Worm (Caenorhabditis elegans) whole organism, early embryonic: Measurements from ENCODE around the gene F42A9.17.

Source experiments
- B0310.2 ChIP-seq: sonication (generic microtip); optimal IDR thresholded peaks from 2 replicates; lab custom pipeline; 2016; ENCODE audit warnings: mild to moderate bottlenecking, missing genetic modification characterization, missing compliant biosample characterization
- F13C5.2 ChIP-seq: sonication (generic microtip); optimal IDR thresholded peaks from 2 replicates; lab custom pipeline; 2017; ENCODE audit warnings: mild to moderate bottlenecking, missing genetic modification characterization, inconsistent platforms, missing compliant biosample characterization
- aly-1 ChIP-seq: sonication (generic microtip); optimal IDR thresholded peaks from 2 replicates; lab custom pipeline; 2016; ENCODE audit warnings: missing genetic modification characterization, missing compliant biosample characterization
- ama-1 ChIP-seq: fragments of 150-350 bp; optimal IDR thresholded peaks from 2 replicates; lab custom pipeline; 2014
- ceh-13 ChIP-seq: fragments of 200-800 bp; sonication (Bioruptor generic); optimal IDR thresholded peaks from 2 replicates; lab custom pipeline; 2018; ENCODE audit warnings: mild to moderate bottlenecking, missing genetic modification characterization, missing compliant biosample characterization
- ceh-36 ChIP-seq: sonication (generic microtip); optimal IDR thresholded peaks from 2 replicates; lab custom pipeline; 2016; ENCODE audit warnings: missing genetic modification characterization, inconsistent platforms, missing compliant biosample characterization
- ets-7 ChIP-seq: sonication (generic microtip); optimal IDR thresholded peaks from 2 replicates; lab custom pipeline; 2016; ENCODE audit warnings: missing genotype, missing genetic modification characterization, missing compliant biosample characterization
- flt-1 ChIP-seq: fragments of 200-800 bp; sonication (Bioruptor generic); IDR thresholded peaks from 2 replicates; pipeline ENCODE4 v1.3.6; 2022; ENCODE audit warnings: missing genetic modification characterization, missing compliant biosample characterization
- hmbx-1 ChIP-seq: sonication (generic microtip); optimal IDR thresholded peaks from 2 replicates; lab custom pipeline; 2016; ENCODE audit warnings: mild to moderate bottlenecking, missing genetic modification characterization, missing compliant biosample characterization
- hmg-4 ChIP-seq: fragments of 200-800 bp; sonication (Bioruptor generic); optimal IDR thresholded peaks from 2 replicates; lab custom pipeline; 2018; ENCODE audit warnings: mild to moderate bottlenecking, missing genetic modification characterization, missing compliant biosample characterization
- hnd-1 ChIP-seq: sonication (generic microtip); optimal IDR thresholded peaks from 2 replicates; lab custom pipeline; 2016; ENCODE audit warnings: missing genetic modification characterization, missing compliant biosample characterization
- pes-1 ChIP-seq: fragments of 200-800 bp; sonication (Bioruptor generic); IDR thresholded peaks from 2 replicates; pipeline ENCODE4 v1.3.6; 2022; ENCODE audit warnings: missing genetic modification reagents, missing genetic modification characterization, missing compliant biosample characterization
- scrt-1 ChIP-seq: fragments of 200-800 bp; sonication (Bioruptor generic); IDR thresholded peaks from 2 replicates; pipeline ENCODE4 v1.3.6; 2022; ENCODE audit warnings: missing genetic modification characterization, missing compliant biosample characterization
- sea-1 ChIP-seq: fragments of 200-800 bp; sonication (Bioruptor generic); conservative IDR thresholded peaks from 2 replicates; pipeline ENCODE4 v1.3.6; 2022; ENCODE audit warnings: missing genetic modification characterization, missing compliant biosample characterization
- tbx-11 ChIP-seq: fragments of 200-800 bp; sonication (Bioruptor generic); IDR thresholded peaks from 2 replicates; pipeline ENCODE4 v1.3.6; 2022; ENCODE audit warnings: missing genetic modification characterization, missing compliant biosample characterization
- tbx-37 ChIP-seq: fragments of 200-800 bp; sonication (Bioruptor generic); conservative IDR thresholded peaks from 2 replicates; pipeline ENCODE4 v1.3.6; 2022; ENCODE audit warnings: missing genetic modification reagents, missing genetic modification characterization, missing compliant biosample characterization
- tra-4 ChIP-seq: sonication (generic microtip); optimal IDR thresholded peaks from 2 replicates; lab custom pipeline; 2017; ENCODE audit warnings: missing genetic modification characterization, missing compliant biosample characterization

The F42A9.17 gene

ce11 chrIV:8611886-8612542 lies at the start of gene F42A9.17, which contains the start of gene cyp-33E2:
Gene F42A9.17 (minus strand): TSS chrIV:8611936.
Gene cyp-33E2 (plus strand): TSS chrIV:8612334.
- TF ChIP-seq B0310.2 = no peak
- TF ChIP-seq tbx-11 (GFP tag; lab: Robert Waterston, UW) = no peak
- no peak for TF ChIP-seq ceh-13

- TF ChIP-seq ceh-36 (tag; lab: Kevin White, UChicago) = no peak
- TF ChIP-seq sea-1 (GFP tag; lab: Robert Waterston, UW) = no peak
- TF ChIP-seq scrt-1 (GFP tag; lab: Robert Waterston, UW) = no peak
- TF ChIP-seq pes-1 (GFP tag; lab: Robert Waterston, UW) = no peak
- TF ChIP-seq ets-7 (tag; lab: Kevin White, UChicago) = no peak
- no peak for TF ChIP-seq ama-1 (lab: Kevin White, UChicago)
- no peak for TF ChIP-seq ceh-13
- TF ChIP-seq hmg-4 = no peak
- no peak for TF ChIP-seq hnd-1 (tag; lab: Kevin White, UChicago)
Measured at ce11 chrIV:8658122-8658521, 46.4 kb upstream of the F42A9.17 start, which contains the start of gene C49C8.6. Gene C49C8.6 (minus strand): TSS chrIV:8658222.

- TF ChIP-seq ceh-36 (tag; lab: Kevin White, UChicago) = no peak
- TF ChIP-seq ama-1 (lab: Kevin White, UChicago) = no peak
- no peak for TF ChIP-seq F13C5.2 (tag; lab: Kevin White, UChicago)
- TF ChIP-seq flt-1 (GFP tag; lab: Robert Waterston, UW) = no peak
- TF ChIP-seq B0310.2 = no peak
- no peak for TF ChIP-seq hmg-4
- TF ChIP-seq ceh-13 = no peak
- no peak for TF ChIP-seq sea-1 (GFP tag; lab: Robert Waterston, UW)
- TF ChIP-seq aly-1 (tag; lab: Kevin White, UChicago) = no peak
- no peak for TF ChIP-seq pes-1 (GFP tag; lab: Robert Waterston, UW)
- TF ChIP-seq tbx-11 (GFP tag; lab: Robert Waterston, UW) = no peak
- no peak for TF ChIP-seq hmbx-1 (tag; lab: Kevin White, UChicago)
- no peak for TF ChIP-seq tbx-37 (GFP tag; lab: Robert Waterston, UW)
- TF ChIP-seq hnd-1 (tag; lab: Kevin White, UChicago) = no peak
- no peak for TF ChIP-seq scrt-1 (GFP tag; lab: Robert Waterston, UW)
- no peak for TF ChIP-seq tra-4 (tag; lab: Kevin White, UChicago)
- TF ChIP-seq ets-7 (tag; lab: Kevin White, UChicago) = no peak
Measured at ce11 chrIV:8654115-8654628, 42.4 kb upstream of the F42A9.17 start, which contains the start of gene C49C8.1. Gene C49C8.1 (plus strand): TSS chrIV:8654578.

ce11 chrIV:8653592-8653991 lies 41.9 kb upstream of the F42A9.17 start, which contains the start of gene C49C8.5:
Gene C49C8.5 (minus strand): TSS chrIV:8653664.
- TF ChIP-seq ceh-36 (tag; lab: Kevin White, UChicago) = no peak
- TF ChIP-seq hmbx-1 (tag; lab: Kevin White, UChicago) = no peak
- no peak for TF ChIP-seq aly-1 (tag; lab: Kevin White, UChicago)
- no peak for TF ChIP-seq sea-1 (GFP tag; lab: Robert Waterston, UW)
- no peak for TF ChIP-seq tbx-37 (GFP tag; lab: Robert Waterston, UW)
- TF ChIP-seq ceh-13 = no peak
- no peak for TF ChIP-seq F13C5.2 (tag; lab: Kevin White, UChicago)
- no peak for TF ChIP-seq ama-1 (lab: Kevin White, UChicago)

ce11 chrIV:8651835-8652234 lies 40.1 kb upstream of the F42A9.17 start, which contains the start of gene C49C8.8:
Gene C49C8.8 (plus strand): TSS chrIV:8652135.
- TF ChIP-seq B0310.2 (no peak), ceh-13 (no peak), ceh-36 (tag; lab: Kevin White, UChicago) (no peak)

- no peak for TF ChIP-seq hmg-4
- no peak for TF ChIP-seq tbx-37 (GFP tag; lab: Robert Waterston, UW)
Measured at ce11 chrIV:8650696-8651095, 39.0 kb upstream of the F42A9.17 start, which contains the start of gene C49C8.2. Gene C49C8.2 (plus strand): TSS chrIV:8651088.

- TF ChIP-seq tbx-37 (GFP tag; lab: Robert Waterston, UW) (no peak), scrt-1 (GFP tag; lab: Robert Waterston, UW) (no peak), hmg-4 (no peak), ama-1 (lab: Kevin White, UChicago) (no peak), aly-1 (tag; lab: Kevin White, UChicago) (no peak), sea-1 (GFP tag; lab: Robert Waterston, UW) (no peak)
Measured at ce11 chrIV:8648502-8648901, 36.8 kb upstream of the F42A9.17 start, which contains the start of gene cyp-33E1. Gene cyp-33E1 (minus strand): TSS chrIV:8648602.

- TF ChIP-seq sea-1 (GFP tag; lab: Robert Waterston, UW) (no peak), ceh-36 (tag; lab: Kevin White, UChicago) (no peak), tra-4 (tag; lab: Kevin White, UChicago) (no peak), scrt-1 (GFP tag; lab: Robert Waterston, UW) (no peak), B0310.2 (no peak), tbx-11 (GFP tag; lab: Robert Waterston, UW) (no peak), pes-1 (GFP tag; lab: Robert Waterston, UW) (no peak), hmg-4 (no peak), hnd-1 (tag; lab: Kevin White, UChicago) (no peak), ceh-13 (no peak)
Measured at ce11 chrIV:8644432-8644831, 32.7 kb upstream of the F42A9.17 start, which contains the start of gene C49C8.3. Gene C49C8.3 (plus strand): TSS chrIV:8644732.
